Worm (Caenorhabditis elegans): ENCODE measurements around the gene mrpl-50.

mrpl-50 gene

DNA sequence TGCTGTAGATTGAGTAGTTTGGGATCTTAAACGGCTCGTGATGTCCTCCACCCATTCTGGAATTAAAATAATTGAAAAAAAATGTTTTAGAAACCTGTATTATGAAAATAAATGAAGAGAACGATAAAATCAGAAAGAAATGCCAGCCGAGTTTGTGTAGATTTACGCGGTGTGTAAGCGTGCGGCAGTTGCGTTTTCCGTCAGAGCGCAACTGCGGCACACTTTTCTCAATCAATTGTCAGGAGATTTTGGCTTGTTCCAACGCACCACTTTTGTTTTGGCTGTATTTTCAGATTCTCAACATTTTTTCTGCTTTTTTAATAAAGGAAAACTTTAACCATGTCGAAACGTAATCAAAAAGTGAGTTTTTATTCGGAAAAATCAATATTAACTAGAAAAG is 35.2 kb downstream of the mrpl-50 start, which contains the start of the genes ndub-3 and C18E9.2 (continued):
- TF ChIP-seq nhr-42 (GFP tag; IDR thresholded peaks at IDR 0.05), result no peak
- no peak for TF ChIP-seq ces-1 (GFP tag; optimal IDR thresholded peaks at IDR 0.05)
- TF ChIP-seq egl-43 (GFP tag; IDR thresholded peaks at IDR 0.05), result no peak
- no peak for TF ChIP-seq spr-1 (tag; optimal IDR thresholded peaks at IDR 0.05)
- no peak for TF ChIP-seq sdz-12 (GFP tag; optimal IDR thresholded peaks at IDR 0.05)
- no peak for TF ChIP-seq ztf-7 (tag; optimal IDR thresholded peaks at IDR 0.05)
- TF ChIP-seq Y5F2A.4 (GFP tag; optimal IDR thresholded peaks at IDR 0.05), result no peak
- TF ChIP-seq nhr-41 (GFP tag; IDR thresholded peaks at IDR 0.05), result no peak
- TF ChIP-seq aly-2 (tag; optimal IDR thresholded peaks at IDR 0.05), result no peak
- no peak for TF ChIP-seq daf-12 (tag; optimal IDR thresholded peaks at IDR 0.05)
- no peak for TF ChIP-seq nhr-237 (tag; optimal IDR thresholded peaks at IDR 0.05)
- no peak for TF ChIP-seq Y48G9A.11 (GFP tag; IDR thresholded peaks at IDR 0.05)
- no peak for TF ChIP-seq daf-8 (GFP tag; IDR thresholded peaks at IDR 0.05)
- TF ChIP-seq hlh-30 (tag; optimal IDR thresholded peaks at IDR 0.05; ENCODE audit: insufficient read depth), result peak; percentile 65
- TF ChIP-seq gei-8 (GFP tag; optimal IDR thresholded peaks at IDR 0.05), result no peak
- no peak for TF ChIP-seq cey-2 (tag; optimal IDR thresholded peaks at IDR 0.05; ENCODE audit: borderline replicate concordance, insufficient read depth)
- no peak for TF ChIP-seq snpc-1.2 (GFP tag; IDR thresholded peaks at IDR 0.05)
- TF ChIP-seq ceh-28 (tag; optimal IDR thresholded peaks at IDR 0.05), result no peak
- no peak for TF ChIP-seq mxl-2 (GFP tag; conservative IDR thresholded peaks at IDR 0.05)
- no peak for TF ChIP-seq zfp-2 (tag; optimal IDR thresholded peaks at IDR 0.05)
- TF ChIP-seq zag-1 (tag; optimal IDR thresholded peaks at IDR 0.05), result no peak
- peak in 1 of 2 experiments; percentile 62 for TF ChIP-seq lsy-2 (tag; optimal IDR thresholded peaks at IDR 0.05)
- TF ChIP-seq daf-16 (GFP tag; optimal IDR thresholded peaks at IDR 0.05), result no peak
- TF ChIP-seq daf-16 (tag; optimal IDR thresholded peaks at IDR 0.05), result no peak
- TF ChIP-seq F37D6.2 (tag; optimal IDR thresholded peaks at IDR 0.05), result no peak
- TF ChIP-seq saeg-2 (GFP tag; IDR thresholded peaks at IDR 0.05), result no peak
- no peak for TF ChIP-seq lin-38 (GFP tag; IDR thresholded peaks at IDR 0.05)
- peak; percentile 32 for TF ChIP-seq hlh-11 (tag; optimal IDR thresholded peaks at IDR 0.05)
- no peak for TF ChIP-seq mdt-29 (GFP tag; IDR thresholded peaks at IDR 0.05)
- TF ChIP-seq arid-1 (GFP tag; conservative IDR thresholded peaks at IDR 0.05), result no peak
- no peak for TF ChIP-seq nhr-76 (tag; optimal IDR thresholded peaks at IDR 0.05)
- no peak for TF ChIP-seq F10B5.3 (tag; optimal IDR thresholded peaks at IDR 0.05)
- no peak for TF ChIP-seq aha-1 (tag)
- TF ChIP-seq lin-39 (tag; optimal IDR thresholded peaks at IDR 0.05), result no peak
- TF ChIP-seq dmd-8 (GFP tag; IDR thresholded peaks at IDR 0.05), result no peak
- no peak for TF ChIP-seq ceh-62 (tag; optimal IDR thresholded peaks at IDR 0.05)
- no peak for TF ChIP-seq snpc-4 (tag; optimal IDR thresholded peaks at IDR 0.05)
- TF ChIP-seq hif-1 (tag; optimal IDR thresholded peaks at IDR 0.05), result peak in 1 of 2 experiments; percentile 13
- no peak for TF ChIP-seq ctbp-1 (GFP tag; IDR thresholded peaks at IDR 0.05)
- no peak for TF ChIP-seq egl-27 (tag; optimal IDR thresholded peaks at IDR 0.05)
- TF ChIP-seq dmd-9 (GFP tag; IDR thresholded peaks at IDR 0.05), result no peak
- no peak for TF ChIP-seq D1046.2 (GFP tag; IDR thresholded peaks at IDR 0.05)
- no peak for TF ChIP-seq lir-3 (tag; optimal IDR thresholded peaks at IDR 0.05)
- TF ChIP-seq R02D3.7 (tag; optimal IDR thresholded peaks at IDR 0.05), result peak; percentile 78
- no peak for TF ChIP-seq fkh-10 (GFP tag; optimal IDR thresholded peaks at IDR 0.05)
- peak; percentile 63 for TF ChIP-seq mes-2 (tag; optimal IDR thresholded peaks at IDR 0.05; ENCODE audit: poor library complexity, severe bottlenecking)
- TF ChIP-seq zfp-3 (GFP tag; conservative IDR thresholded peaks at IDR 0.05), result no peak
- TF ChIP-seq unc-130 (GFP tag; optimal IDR thresholded peaks at IDR 0.05), result no peak
- no peak for TF ChIP-seq pqm-1 (tag; optimal IDR thresholded peaks at IDR 0.05)
- no peak for TF ChIP-seq nhr-102 (tag; optimal IDR thresholded peaks at IDR 0.05)
- TF ChIP-seq ceh-44 (GFP tag; IDR thresholded peaks at IDR 0.05), result no peak
- TF ChIP-seq nhr-6 (tag; optimal IDR thresholded peaks at IDR 0.05), result peak; percentile 44

Measured in whole organism, L4 larva.